Worm (Caenorhabditis elegans) whole organism, young adult: ENCODE measurements around the gene R07B7.12.
"Not testable (repeated sequence)": the region's sequence is repeated elsewhere in the genome, so short reads cannot be mapped to it uniquely, and the experiment has no call there.

Experiments
- K11D2.4 ChIP-seq: fragments of 200-800 bp; sonication (Bioruptor generic); IDR thresholded peaks from 2 replicates; pipeline ENCODE4 v1.3.6; 2022; ENCODE audit warnings: missing genetic modification reagents, missing genetic modification characterization, missing compliant biosample characterization
- K12H6.12 ChIP-seq: fragments of 200-800 bp; sonication (Bioruptor generic); optimal IDR thresholded peaks from 2 replicates; lab custom pipeline; 2018; ENCODE audit warnings: mild to moderate bottlenecking, missing genetic modification characterization, missing compliant biosample characterization
- T26A5.8 ChIP-seq: sonication (generic microtip); optimal IDR thresholded peaks from 2 replicates; lab custom pipeline; 2016; ENCODE audit warnings: missing genetic modification characterization, missing compliant biosample characterization
- Y56A3A.18 ChIP-seq: fragments of 200-800 bp; sonication (Bioruptor generic); IDR thresholded peaks from 2 replicates; pipeline ENCODE4 v1.3.6; 2022; ENCODE audit warnings: missing genetic modification reagents, missing genetic modification characterization, missing compliant biosample characterization
- ama-1 ChIP-seq, 3 experiments: fragments of 150-350 bp in 1 of 3; sonication (generic microtip) in 2 of 3; optimal IDR thresholded peaks; 2 replicates each; lab custom pipeline; 2014 to 2018; ENCODE audit warnings: missing biosample characterization in 2 of 3, missing genetic modification characterization in 2 of 3, missing genetic modification reagents in 2 of 3
- athp-1 ChIP-seq: sonication (generic microtip); optimal IDR thresholded peaks from 2 replicates; lab custom pipeline; 2017; ENCODE audit warnings: mild to moderate bottlenecking, missing genetic modification characterization, missing compliant biosample characterization
- ccch-3 ChIP-seq: fragments of 200-800 bp; sonication (Bioruptor generic); optimal IDR thresholded peaks from 2 replicates; lab custom pipeline; 2018; ENCODE audit warnings: mild to moderate bottlenecking, missing genetic modification characterization, missing compliant biosample characterization
- cebp-2 ChIP-seq: fragments of 200-800 bp; sonication (Bioruptor generic); IDR thresholded peaks from 2 replicates; pipeline ENCODE4 v1.3.6; 2022; ENCODE audit warnings: missing genetic modification characterization, missing compliant biosample characterization
- ceh-58 ChIP-seq: fragments of 200-800 bp; sonication (Bioruptor generic); IDR thresholded peaks from 2 replicates; pipeline ENCODE4 v1.3.6; 2022; ENCODE audit warnings: missing genetic modification characterization, missing compliant biosample characterization
- chd-7 ChIP-seq: sonication (generic microtip); optimal IDR thresholded peaks from 2 replicates; lab custom pipeline; 2016; ENCODE audit warnings: mild to moderate bottlenecking, missing genetic modification characterization, moderate library complexity, missing compliant biosample characterization
- hlh-26 ChIP-seq: fragments of 200-800 bp; sonication (Bioruptor generic); conservative IDR thresholded peaks from 2 replicates; pipeline ENCODE4 v1.3.6; 2022; ENCODE audit warnings: missing genetic modification reagents, missing genetic modification characterization, missing compliant biosample characterization
- hmg-20 ChIP-seq: fragments of 200-800 bp; sonication (Bioruptor generic); IDR thresholded peaks from 2 replicates; pipeline ENCODE4 v1.3.6; 2022; ENCODE audit warnings: missing genetic modification reagents, missing genetic modification characterization, missing compliant biosample characterization
- hrde-1 ChIP-seq: sonication (generic microtip); optimal IDR thresholded peaks from 2 replicates; lab custom pipeline; 2016; ENCODE audit warnings: missing genetic modification characterization, mild to moderate bottlenecking, missing compliant biosample characterization, moderate library complexity, missing genotype, missing genetic modification reagents, borderline replicate concordance
- let-607 ChIP-seq, 2 experiments: fragments of 200-800 bp in 1 of 2; sonication (Bioruptor generic) in 1 of 2; sonication (generic microtip) in 1 of 2; optimal IDR thresholded peaks; 2 replicates each; lab custom pipeline; 2016 to 2018; ENCODE audit warnings: mild to moderate bottlenecking in 2 of 2, missing compliant biosample characterization in 2 of 2, missing genetic modification characterization in 2 of 2, moderate library complexity in 2 of 2, missing genotype in 1 of 2
- mel-28 ChIP-seq: sonication (generic microtip); optimal IDR thresholded peaks from 2 replicates; lab custom pipeline; 2016; ENCODE audit warnings: borderline replicate concordance, mild to moderate bottlenecking, missing genetic modification characterization, missing compliant biosample characterization
- mxl-1 ChIP-seq: sonication (generic microtip); optimal IDR thresholded peaks from 2 replicates; lab custom pipeline; 2016; ENCODE audit warnings: missing genetic modification characterization, missing compliant biosample characterization
- nhr-179 ChIP-seq: sonication (generic microtip); optimal IDR thresholded peaks from 2 replicates; lab custom pipeline; 2016; ENCODE audit warnings: mild to moderate bottlenecking, missing genetic modification characterization, missing compliant biosample characterization
- nhr-27 ChIP-seq: fragments of 200-800 bp; sonication (Bioruptor generic); optimal IDR thresholded peaks from 2 replicates; lab custom pipeline; 2018; ENCODE audit warnings: mild to moderate bottlenecking, missing genetic modification characterization, moderate library complexity, missing compliant biosample characterization
- nhr-80 ChIP-seq: sonication (generic microtip); optimal IDR thresholded peaks from 2 replicates; lab custom pipeline; 2016; ENCODE audit warnings: missing genetic modification characterization, missing compliant biosample characterization
- pha-4 ChIP-seq: fragments of 150-350 bp; sonication (generic microtip); optimal IDR thresholded peaks from 2 replicates; lab custom pipeline; 2014; ENCODE audit warnings: missing biosample characterization, missing genetic modification reagents, missing genetic modification characterization
- rpc-1 ChIP-seq, 2 experiments: fragments of 150-350 bp in 1 of 2; sonication (generic microtip) in 1 of 2; optimal IDR thresholded peaks; 2 replicates each; lab custom pipeline; 2014 to 2018; ENCODE audit warnings: missing biosample characterization in 1 of 2, missing genetic modification characterization in 1 of 2, missing genetic modification reagents in 1 of 2, missing genotype in 1 of 2
- sdz-38 ChIP-seq: sonication (generic microtip); optimal IDR thresholded peaks from 2 replicates; lab custom pipeline; 2016; ENCODE audit warnings: missing genotype, missing genetic modification characterization, missing compliant biosample characterization
- sea-2 ChIP-seq: fragments of 200-800 bp; sonication (Bioruptor generic); IDR thresholded peaks from 2 replicates; pipeline ENCODE4 v1.3.6; 2022; ENCODE audit warnings: missing genetic modification characterization, missing compliant biosample characterization
- sptf-2 ChIP-seq: fragments of 200-800 bp; sonication (Bioruptor generic); optimal IDR thresholded peaks from 2 replicates; lab custom pipeline; 2018; ENCODE audit warnings: mild to moderate bottlenecking, missing genetic modification characterization, missing compliant biosample characterization
- tbp1 ChIP-seq: fragments of 200-800 bp; sonication (Bioruptor generic); optimal IDR thresholded peaks from 2 replicates; lab custom pipeline; 2018; ENCODE audit warnings: mild to moderate bottlenecking, missing genetic modification characterization, missing compliant biosample characterization
- tlf-1 ChIP-seq: fragments of 200-800 bp; sonication (Bioruptor generic); optimal IDR thresholded peaks from 2 replicates; lab custom pipeline; 2018; ENCODE audit warnings: mild to moderate bottlenecking, missing genetic modification characterization, missing compliant biosample characterization
- ztf-22 ChIP-seq: fragments of 200-800 bp; sonication (Bioruptor generic); optimal IDR thresholded peaks from 2 replicates; lab custom pipeline; 2018; ENCODE audit warnings: mild to moderate bottlenecking, missing genetic modification characterization, moderate library complexity, missing compliant biosample characterization

Gene R07B7.12

DNA sequence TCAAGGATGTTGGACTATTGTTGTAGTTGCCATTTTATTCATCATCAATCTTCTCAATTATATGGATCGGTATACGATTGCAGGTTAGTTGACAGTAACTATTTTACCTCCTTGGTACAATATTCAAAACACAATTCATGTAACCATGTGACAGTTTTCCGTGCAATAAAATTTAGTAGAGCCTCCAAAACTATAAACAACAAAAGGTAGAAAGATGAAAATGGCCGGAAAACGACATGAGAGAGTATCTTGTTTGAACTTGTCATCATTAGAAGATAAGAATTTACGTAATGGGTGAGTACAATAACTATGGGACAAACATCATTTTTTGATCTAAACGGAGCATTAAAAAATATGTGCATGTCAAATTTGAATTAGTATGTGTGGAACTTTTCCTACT lies 26.3 kb downstream of the R07B7.12 start:
- no peak for TF ChIP-seq sdz-38 (tag; lab: Kevin White, UChicago)
- TF ChIP-seq nhr-80 (tag; lab: Kevin White, UChicago) = peak; percentile 27

DNA sequence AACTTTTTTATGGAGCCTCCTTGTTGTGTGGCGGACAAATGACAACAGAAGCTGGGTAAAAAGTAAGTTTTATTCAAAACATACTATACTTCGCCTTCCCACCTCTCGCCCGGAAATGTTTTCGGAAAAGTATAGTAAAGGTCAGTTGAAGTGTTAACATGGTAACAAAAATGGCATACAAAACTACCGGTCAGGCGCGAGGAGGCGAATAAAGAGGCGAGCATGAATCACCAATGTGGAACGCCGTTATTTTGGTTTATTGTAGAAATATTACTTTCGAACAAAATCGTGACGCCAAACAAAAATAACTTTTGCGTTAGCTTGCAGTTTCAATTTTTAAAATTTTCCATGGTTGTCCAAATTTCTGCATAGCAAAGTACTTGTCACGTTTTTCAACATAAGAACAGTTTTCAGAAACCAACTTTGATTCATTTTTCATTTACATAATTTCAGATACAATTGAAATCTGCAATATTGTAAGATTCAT lies 28.7 kb downstream of the R07B7.12 start, which contains the start of gene C13C4.8:
TSS of gene C13C4.8 (plus strand) at position 437 of the 487 bp plus-strand sequence.
- no peak for TF ChIP-seq mel-28 (tag; lab: Kevin White, UChicago)
- no peak for TF ChIP-seq tbp1

DNA sequence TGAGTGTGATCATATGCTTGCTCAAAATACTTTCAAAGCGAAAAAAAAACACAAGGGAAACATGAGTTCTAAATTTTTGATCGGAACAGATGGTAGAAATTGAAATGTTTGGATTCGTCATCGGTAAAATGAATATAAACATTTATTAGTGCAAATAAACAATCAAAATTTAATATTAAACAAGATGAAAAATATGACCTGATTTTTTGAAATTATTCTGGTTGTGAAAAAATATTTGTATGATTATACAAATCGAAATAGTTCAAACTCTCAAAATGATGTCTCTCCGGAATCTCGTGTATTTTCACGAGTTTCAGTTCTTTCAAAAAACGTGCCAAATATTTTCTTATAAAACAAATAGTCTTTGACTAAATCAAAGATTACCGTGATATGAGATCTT lies 31.5 kb downstream of the R07B7.12 start, which contains the start of gene C13C4.7:
TSS of gene C13C4.7 (minus strand) at position 101 of the 400 bp plus-strand sequence.
- TF ChIP-seq nhr-179 (tag; lab: Kevin White, UChicago) (no peak), hrde-1 (tag; lab: Kevin White, UChicago) (no peak), sptf-2 (GFP tag; lab: Kevin White, UChicago) (no peak), ama-1 (optimal IDR thresholded peaks at IDR 0.05; lab: Kevin White, UChicago) (no peak), ama-1 (GFP tag; optimal IDR thresholded peaks at IDR 0.05; lab: Kevin White, UChicago) (no peak), sea-2 (GFP tag; lab: Robert Waterston, UW) (no peak), ceh-58 (GFP tag; lab: Robert Waterston, UW) (no peak), mxl-1 (tag; lab: Kevin White, UChicago) (no peak), ccch-3 (GFP tag; lab: Kevin White, UChicago) (no peak), cebp-2 (no peak), nhr-27 (tag; lab: Kevin White, UChicago) (no peak), chd-7 (no peak), tlf-1 (GFP tag; lab: Kevin White, UChicago) (no peak)

DNA sequence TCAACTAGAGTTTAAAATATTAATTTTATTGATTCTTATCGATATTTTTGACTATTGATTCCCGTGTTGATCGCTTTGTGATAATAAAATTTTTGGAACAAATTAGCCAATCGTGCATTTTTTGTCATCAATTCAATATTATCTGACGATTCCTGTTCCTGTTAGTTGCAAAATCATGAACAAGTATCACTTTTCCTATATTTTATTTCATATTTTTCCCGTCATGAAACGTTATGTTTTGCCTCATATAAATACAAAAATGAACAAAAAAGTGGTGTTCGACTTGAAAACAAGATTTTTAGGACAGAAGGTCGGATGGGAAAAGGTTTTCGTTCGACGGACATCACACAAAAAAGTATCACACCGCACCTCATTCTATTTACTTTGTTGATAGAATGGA lies 32.4 kb downstream of the R07B7.12 start, which contains the start of gene C13C4.6:
TSS of gene C13C4.6 (plus strand) at position 301 of the 400 bp plus-strand sequence.
- TF ChIP-seq rpc-1 (optimal IDR thresholded peaks at IDR 0.05; lab: Kevin White, UChicago) (no peak), rpc-1 (tag; optimal IDR thresholded peaks at IDR 0.05; lab: Kevin White, UChicago) (no peak)
- TF ChIP-seq, all 124 proteins: peak for 0

DNA sequence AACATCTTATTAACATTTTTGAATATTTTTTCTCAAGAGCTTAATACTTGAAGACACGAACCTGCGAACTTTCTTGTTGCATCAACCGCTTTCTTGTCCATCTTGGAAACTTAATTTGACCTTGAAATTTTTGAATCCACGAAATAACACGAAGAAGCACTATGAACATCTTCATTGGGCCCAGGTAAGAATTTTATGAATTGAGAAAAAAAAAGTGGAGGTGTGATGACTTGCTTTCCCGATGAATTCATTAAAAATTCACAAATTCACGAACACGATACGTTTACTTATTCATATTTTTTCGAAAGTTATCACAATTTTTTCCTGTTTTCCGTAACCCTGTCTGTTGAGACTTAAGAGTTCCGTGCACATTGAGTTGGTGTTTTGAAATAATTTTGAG lies 41.8 kb downstream of the R07B7.12 start, which contains the start of gene C27A7.6:
TSS of gene C27A7.6 (minus strand) at position 101 of the 400 bp plus-strand sequence.
- TF ChIP-seq ztf-22; K12H6.12; Y56A3A.18 (GFP tag; lab: Robert Waterston, UW): not testable (repeated sequence)
- TF ChIP-seq, all 124 proteins: peak for 0; not testable (repeated sequence) for 124

DNA sequence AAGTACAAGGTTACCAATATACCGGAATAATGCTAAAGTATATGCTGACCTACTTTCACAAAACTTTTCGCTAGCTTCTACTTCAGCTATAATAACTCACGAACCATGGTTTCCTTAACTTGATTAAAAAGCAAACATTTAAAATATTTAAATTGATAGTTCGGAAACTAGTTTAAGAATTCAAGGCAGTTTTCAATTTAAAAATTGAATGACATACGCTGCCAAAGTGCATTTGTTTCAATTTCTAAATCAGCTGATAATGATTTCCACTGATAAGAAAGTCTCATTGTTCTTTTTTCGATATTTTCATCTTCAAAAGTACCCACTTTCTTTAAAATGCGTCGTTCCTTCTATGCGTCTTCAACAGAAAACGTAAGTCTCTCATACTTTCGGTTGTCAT lies 42.3 kb downstream of the R07B7.12 start, which contains the start of gene enpp-1:
TSS of gene enpp-1 (plus strand) at position 301 of the 400 bp plus-strand sequence.
- TF ChIP-seq nhr-27 (tag; lab: Kevin White, UChicago); ccch-3 (GFP tag; lab: Kevin White, UChicago); hlh-26 (GFP tag; lab: Robert Waterston, UW): not testable (repeated sequence)

DNA sequence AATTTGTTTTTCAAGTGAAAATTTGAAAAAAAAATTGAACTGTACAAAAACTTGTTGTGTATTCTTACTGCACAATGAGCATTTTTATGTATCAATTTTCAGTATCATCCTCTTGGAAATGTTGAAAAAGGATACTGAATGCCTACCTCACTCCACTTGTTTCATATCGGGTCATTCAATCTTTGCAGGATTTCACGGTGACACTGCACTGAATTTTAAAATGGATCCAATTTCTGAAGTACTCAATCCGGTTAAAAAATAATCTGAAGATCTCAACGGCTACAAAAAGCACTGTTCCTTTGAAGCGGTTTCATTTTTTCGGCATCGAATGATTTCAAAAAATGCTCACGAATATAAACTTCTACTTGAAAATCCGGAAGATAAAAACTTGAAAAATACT lies 49.1 kb downstream of the R07B7.12 start:
- TF ChIP-seq pha-4 (tag; lab: Kevin White, UChicago) = no peak
- TF ChIP-seq let-607 (tag; optimal IDR thresholded peaks at IDR 0.05; lab: Kevin White, UChicago) = no peak
- TF ChIP-seq K11D2.4 (GFP tag; lab: Robert Waterston, UW) = no peak
- TF ChIP-seq hmg-20 (GFP tag; lab: Robert Waterston, UW) = no peak
- no peak for TF ChIP-seq cebp-2
- no peak for TF ChIP-seq athp-1 (tag; lab: Kevin White, UChicago)
- no peak for TF ChIP-seq T26A5.8
